Worm (Caenorhabditis elegans) whole organism, midembryonic: ENCODE measurements around the gene C12D5.10.
"Not testable (repeated sequence)": the region's sequence is repeated elsewhere in the genome, so short reads cannot be mapped to it uniquely, and the experiment has no call there.

Source experiments
- T22C8.4 ChIP-seq: fragments of 200-800 bp; sonication (Bioruptor generic); IDR thresholded peaks from 2 replicates; pipeline ENCODE4 v1.3.6; 2022; ENCODE audit warnings: missing genetic modification characterization, missing compliant biosample characterization
- cog-1 ChIP-seq: sonication (generic microtip); optimal IDR thresholded peaks from 2 replicates; lab custom pipeline; 2016; ENCODE audit warnings: missing genetic modification characterization, missing compliant biosample characterization
- flt-1 ChIP-seq: fragments of 200-800 bp; sonication (Bioruptor generic); IDR thresholded peaks from 2 replicates; pipeline ENCODE4 v1.3.6; 2022; ENCODE audit warnings: missing genetic modification characterization, missing compliant biosample characterization
- klf-2 ChIP-seq: fragments of 200-800 bp; sonication (Bioruptor generic); conservative IDR thresholded peaks from 2 replicates; pipeline ENCODE4 v1.3.6; 2022; ENCODE audit warnings: missing genetic modification reagents, missing genetic modification characterization, missing compliant biosample characterization
- med-1 ChIP-seq: sonication (generic microtip); optimal IDR thresholded peaks from 2 replicates; lab custom pipeline; 2017; ENCODE audit warnings: missing genetic modification characterization, mild to moderate bottlenecking, missing compliant biosample characterization, antibody characterized with exemption, missing genetic modification reagents; ENCODE audit not compliant: insufficient read depth
- ref-1 ChIP-seq: fragments of 200-800 bp; sonication (Bioruptor generic); conservative IDR thresholded peaks from 2 replicates; pipeline ENCODE4 v1.3.6; 2022; ENCODE audit warnings: missing genetic modification reagents, missing genetic modification characterization, missing compliant biosample characterization
- tab-1 ChIP-seq: fragments of 200-800 bp; sonication (Bioruptor generic); IDR thresholded peaks from 2 replicates; pipeline ENCODE4 v1.3.6; 2022; ENCODE audit warnings: missing genetic modification characterization, missing compliant biosample characterization
- ztf-23 ChIP-seq: fragments of 200-800 bp; sonication (Bioruptor generic); IDR thresholded peaks from 2 replicates; pipeline ENCODE4 v1.3.6; 2022; ENCODE audit warnings: missing genetic modification reagents, missing genetic modification characterization, missing compliant biosample characterization
- ztf-29 ChIP-seq: fragments of 200-800 bp; sonication (Bioruptor generic); IDR thresholded peaks from 2 replicates; pipeline ENCODE4 v1.3.6; 2022; ENCODE audit warnings: missing genetic modification reagents, missing genetic modification characterization, missing compliant biosample characterization

The C12D5.10 gene

ce11 chrV:7708525-7708924, 15.2 kb upstream of the C12D5.10 start, which contains the start of gene ZK105.11:
Gene ZK105.11, minus strand, starts transcription at chrV:7708625.
- TF ChIP-seq ref-1 (GFP tag; lab: Robert Waterston, UW) (no peak), T22C8.4 (no peak), cog-1 (tag; lab: Kevin White, UChicago) (no peak), ztf-23 (GFP tag; lab: Robert Waterston, UW) (no peak), klf-2 (no peak), ztf-29 (GFP tag; lab: Robert Waterston, UW) (no peak), tab-1 (GFP tag; lab: Robert Waterston, UW) (no peak), flt-1 (GFP tag; lab: Robert Waterston, UW) (no peak)

ce11 chrV:7705316-7705715, 12.0 kb upstream of the C12D5.10 start, which contains the start of gene srw-3:
Gene srw-3, plus strand, starts transcription at chrV:7705616.
- no peak for TF ChIP-seq klf-2
- no peak for TF ChIP-seq ref-1 (GFP tag; lab: Robert Waterston, UW)

- TF ChIP-seq tab-1 (GFP tag; lab: Robert Waterston, UW); T22C8.4; klf-2: not testable (repeated sequence)
These were observed 10.2 kb upstream of the C12D5.10 start, which contains the start of gene srsx-40 for ce11 chrV:7703536-7703935. Gene srsx-40, minus strand, starts transcription at chrV:7703636.

ce11 chrV:7696842-7697241, 3.5 kb upstream of the C12D5.10 start, which contains the start of gene ZK105.3:
Gene ZK105.3, plus strand, starts transcription at chrV:7697142.
- TF ChIP-seq ztf-29 (GFP tag; lab: Robert Waterston, UW), result no peak
- TF ChIP-seq klf-2, result no peak

- TF ChIP-seq cog-1 (tag; lab: Kevin White, UChicago) (no peak), T22C8.4 (no peak), ztf-23 (GFP tag; lab: Robert Waterston, UW) (no peak), klf-2 (no peak), flt-1 (GFP tag; lab: Robert Waterston, UW) (no peak), ztf-29 (GFP tag; lab: Robert Waterston, UW) (no peak), ref-1 (GFP tag; lab: Robert Waterston, UW) (no peak), tab-1 (GFP tag; lab: Robert Waterston, UW) (no peak), med-1 (no peak)
These were observed 2.7 kb downstream of the C12D5.10 start for ce11 chrV:7690637-7691036.

- TF ChIP-seq ztf-23 (GFP tag; lab: Robert Waterston, UW), result no peak
- TF ChIP-seq cog-1 (tag; lab: Kevin White, UChicago), result no peak
- no peak for TF ChIP-seq T22C8.4
- TF ChIP-seq klf-2, result no peak
- no peak for TF ChIP-seq med-1
- no peak for TF ChIP-seq ztf-29 (GFP tag; lab: Robert Waterston, UW)
- no peak for TF ChIP-seq flt-1 (GFP tag; lab: Robert Waterston, UW)
- TF ChIP-seq tab-1 (GFP tag; lab: Robert Waterston, UW), result no peak
- no peak for TF ChIP-seq ref-1 (GFP tag; lab: Robert Waterston, UW)
These were observed 3.4 kb downstream of the C12D5.10 start, which contains the start of gene C12D5.9 for ce11 chrV:7689888-7690287. Gene C12D5.9, minus strand, starts transcription at chrV:7689988.

ce11 chrV:7686189-7686588, 7.1 kb downstream of the C12D5.10 start, which contains the start of the genes nhr-94 and nhr-152:
Gene nhr-94, minus strand, starts transcription at chrV:7686335.
Gene nhr-152, plus strand, starts transcription at chrV:7686350.
- TF ChIP-seq klf-2, result no peak
- no peak for TF ChIP-seq cog-1 (tag; lab: Kevin White, UChicago)
- no peak for TF ChIP-seq med-1
- no peak for TF ChIP-seq tab-1 (GFP tag; lab: Robert Waterston, UW)

ce11 chrV:7683907-7684655, 9.2 kb downstream of the C12D5.10 start, which contains the start of gene sre-11:
Gene sre-11, minus strand, starts transcription at chrV:7683957.
- no peak for TF ChIP-seq T22C8.4
- no peak for TF ChIP-seq flt-1 (GFP tag; lab: Robert Waterston, UW)
- no peak for TF ChIP-seq klf-2
- no peak for TF ChIP-seq ref-1 (GFP tag; lab: Robert Waterston, UW)
- no peak for TF ChIP-seq ztf-23 (GFP tag; lab: Robert Waterston, UW)

- TF ChIP-seq T22C8.4, result no peak
- TF ChIP-seq ztf-23 (GFP tag; lab: Robert Waterston, UW), result no peak
- TF ChIP-seq ref-1 (GFP tag; lab: Robert Waterston, UW), result no peak
- no peak for TF ChIP-seq flt-1 (GFP tag; lab: Robert Waterston, UW)
- no peak for TF ChIP-seq med-1
- no peak for TF ChIP-seq ztf-29 (GFP tag; lab: Robert Waterston, UW)
- TF ChIP-seq cog-1 (tag; lab: Kevin White, UChicago), result no peak
- TF ChIP-seq tab-1 (GFP tag; lab: Robert Waterston, UW), result no peak
- no peak for TF ChIP-seq klf-2
These were observed 11.9 kb downstream of the C12D5.10 start, which contains the start of gene cyp-33A1 for ce11 chrV:7681388-7681787. Gene cyp-33A1, minus strand, starts transcription at chrV:7681459.

- TF ChIP-seq T22C8.4 (no peak), klf-2 (no peak), ztf-29 (GFP tag; lab: Robert Waterston, UW) (no peak), med-1 (no peak), ztf-23 (GFP tag; lab: Robert Waterston, UW) (no peak), tab-1 (GFP tag; lab: Robert Waterston, UW) (no peak)
These were observed 17.4 kb downstream of the C12D5.10 start, which contains the start of gene C12D5.3 for ce11 chrV:7675904-7676303. Gene C12D5.3, plus strand, starts transcription at chrV:7676204.

- no peak for TF ChIP-seq flt-1 (GFP tag; lab: Robert Waterston, UW)
- no peak for TF ChIP-seq ztf-29 (GFP tag; lab: Robert Waterston, UW)
- TF ChIP-seq med-1, result no peak
- no peak for TF ChIP-seq cog-1 (tag; lab: Kevin White, UChicago)
- no peak for TF ChIP-seq ref-1 (GFP tag; lab: Robert Waterston, UW)
- TF ChIP-seq T22C8.4, result no peak
- no peak for TF ChIP-seq klf-2
- TF ChIP-seq ztf-23 (GFP tag; lab: Robert Waterston, UW), result no peak
- no peak for TF ChIP-seq tab-1 (GFP tag; lab: Robert Waterston, UW)
These were observed 21.0 kb downstream of the C12D5.10 start, which contains the start of gene C12D5.4 for ce11 chrV:7672258-7672657. Gene C12D5.4, plus strand, starts transcription at chrV:7672558.
